Worm (Caenorhabditis elegans) whole organism, young adult: Measurements from ENCODE around the gene Y25C1A.6.

ENCODE experiments used
- F39B2.1 ChIP-seq: fragments of 200-800 bp; sonication (Bioruptor generic); IDR thresholded peaks from 2 replicates; pipeline ENCODE4 v1.3.6; 2022; ENCODE audit warnings: missing genetic modification reagents, missing genetic modification characterization, missing compliant biosample characterization
- F52B5.7 ChIP-seq: sonication (generic microtip); optimal IDR thresholded peaks from 2 replicates; lab custom pipeline; 2016; ENCODE audit warnings: mild to moderate bottlenecking, missing genetic modification characterization, missing compliant biosample characterization
- F57A8.1 ChIP-seq: fragments of 200-800 bp; sonication (Bioruptor generic); optimal IDR thresholded peaks from 2 replicates; lab custom pipeline; 2018; ENCODE audit warnings: mild to moderate bottlenecking, missing genetic modification characterization, moderate library complexity, missing compliant biosample characterization
- F57C9.4 ChIP-seq: sonication (generic microtip); optimal IDR thresholded peaks from 2 replicates; lab custom pipeline; 2017; ENCODE audit warnings: mild to moderate bottlenecking, missing genetic modification characterization, missing compliant biosample characterization
- T07F8.4 ChIP-seq: sonication (generic microtip); optimal IDR thresholded peaks from 2 replicates; lab custom pipeline; 2016; ENCODE audit warnings: mild to moderate bottlenecking, missing genetic modification characterization, moderate library complexity, missing compliant biosample characterization
- T26A5.8 ChIP-seq: sonication (generic microtip); optimal IDR thresholded peaks from 2 replicates; lab custom pipeline; 2016; ENCODE audit warnings: missing genetic modification characterization, missing compliant biosample characterization
- Y53F4B.3 ChIP-seq: fragments of 200-800 bp; sonication (Bioruptor generic); IDR thresholded peaks from 2 replicates; pipeline ENCODE4 v1.3.6; 2022; ENCODE audit warnings: missing genetic modification reagents, missing genetic modification characterization, missing compliant biosample characterization
- Y67H2A.10 ChIP-seq: fragments of 200-800 bp; sonication (Bioruptor generic); conservative IDR thresholded peaks from 2 replicates; pipeline ENCODE4 v1.3.6; 2022; ENCODE audit warnings: missing genetic modification reagents, missing genetic modification characterization, missing compliant biosample characterization
- aptf-3 ChIP-seq: fragments of 200-800 bp; sonication (Bioruptor generic); IDR thresholded peaks from 2 replicates; pipeline ENCODE4 v1.3.6; 2022; ENCODE audit warnings: missing genetic modification characterization, missing compliant biosample characterization
- attf-3 ChIP-seq: fragments of 200-800 bp; sonication (Bioruptor generic); conservative IDR thresholded peaks from 2 replicates; pipeline ENCODE4 v1.3.6; 2022; ENCODE audit warnings: missing genetic modification reagents, missing genetic modification characterization, missing compliant biosample characterization
- ccch-3 ChIP-seq: fragments of 200-800 bp; sonication (Bioruptor generic); optimal IDR thresholded peaks from 2 replicates; lab custom pipeline; 2018; ENCODE audit warnings: mild to moderate bottlenecking, missing genetic modification characterization, missing compliant biosample characterization
- cebp-1 ChIP-seq, 2 experiments: fragments of 200-800 bp in 1 of 2; sonication (Bioruptor generic) in 1 of 2; sonication (generic microtip) in 1 of 2; IDR thresholded peaks in 1 of 2; optimal IDR thresholded peaks in 1 of 2; 2 replicates each; pipeline versions ENCODE4 v1.3.6 to Lab custom; 2017 to 2022; ENCODE audit warnings: missing compliant biosample characterization in 2 of 2, missing genetic modification characterization in 2 of 2, mild to moderate bottlenecking in 1 of 2, missing genetic modification reagents in 1 of 2, moderate library complexity in 1 of 2
- ceh-79 ChIP-seq: sonication (generic microtip); optimal IDR thresholded peaks from 2 replicates; lab custom pipeline; 2017; ENCODE audit warnings: mild to moderate bottlenecking, missing genetic modification characterization, missing compliant biosample characterization
- ceh-91 ChIP-seq: fragments of 200-800 bp; sonication (Bioruptor generic); IDR thresholded peaks from 2 replicates; pipeline ENCODE4 v1.3.6; 2022; ENCODE audit warnings: missing genetic modification reagents, missing genetic modification characterization, missing compliant biosample characterization
- dpff-1 ChIP-seq: sonication (generic microtip); optimal IDR thresholded peaks from 2 replicates; lab custom pipeline; 2017; ENCODE audit warnings: mild to moderate bottlenecking, missing genetic modification characterization, missing compliant biosample characterization
- egl-44 ChIP-seq: fragments of 200-800 bp; sonication (Bioruptor generic); IDR thresholded peaks from 2 replicates; pipeline ENCODE4 v1.3.6; 2022; ENCODE audit warnings: missing genetic modification reagents, missing genetic modification characterization, missing compliant biosample characterization
- egrh-3 ChIP-seq: fragments of 200-800 bp; sonication (Bioruptor generic); IDR thresholded peaks from 2 replicates; pipeline ENCODE4 v1.3.6; 2022; ENCODE audit warnings: missing genetic modification reagents, missing genetic modification characterization, missing compliant biosample characterization
- him-1 ChIP-seq: sonication (generic microtip); optimal IDR thresholded peaks from 2 replicates; lab custom pipeline; 2016; ENCODE audit warnings: missing genotype, missing genetic modification reagents, missing genetic modification characterization, missing compliant biosample characterization
- hmg-1.2 ChIP-seq: fragments of 200-800 bp; sonication (Bioruptor generic); IDR thresholded peaks from 2 replicates; pipeline ENCODE4 v1.3.6; 2022; ENCODE audit warnings: missing genetic modification reagents, missing genetic modification characterization, missing compliant biosample characterization
- hrde-1 ChIP-seq: sonication (generic microtip); optimal IDR thresholded peaks from 2 replicates; lab custom pipeline; 2016; ENCODE audit warnings: missing genetic modification characterization, mild to moderate bottlenecking, missing compliant biosample characterization, moderate library complexity, missing genotype, missing genetic modification reagents, borderline replicate concordance
- lin-26 ChIP-seq: fragments of 200-800 bp; sonication (Bioruptor generic); IDR thresholded peaks from 2 replicates; pipeline ENCODE4 v1.3.6; 2022; ENCODE audit warnings: missing genetic modification reagents, missing genetic modification characterization, missing compliant biosample characterization
- lin-35 ChIP-seq, 3 experiments: fragments of 150-350 bp in 2 of 3; sonication (generic microtip) in 1 of 3; optimal IDR thresholded peaks; 2 replicates each; lab custom pipeline; 2014 to 2018; ENCODE audit warnings: missing biosample characterization in 3 of 3, missing genetic modification characterization in 3 of 3, missing genetic modification reagents in 3 of 3
- lin-40 ChIP-seq: sonication (generic microtip); optimal IDR thresholded peaks from 2 replicates; lab custom pipeline; 2016; ENCODE audit warnings: missing genetic modification characterization, mild to moderate bottlenecking, missing compliant biosample characterization, missing genotype, missing genetic modification reagents
- lin-54 ChIP-seq: fragments of 200-800 bp; sonication (Bioruptor generic); optimal IDR thresholded peaks from 2 replicates; lab custom pipeline; 2018; ENCODE audit warnings: mild to moderate bottlenecking, missing genetic modification characterization, missing compliant biosample characterization
- lsl-1 ChIP-seq: fragments of 200-800 bp; sonication (Bioruptor generic); optimal IDR thresholded peaks from 2 replicates; lab custom pipeline; 2018; ENCODE audit warnings: mild to moderate bottlenecking, missing genetic modification characterization, moderate library complexity, missing compliant biosample characterization
- madf-10 ChIP-seq: sonication (generic microtip); optimal IDR thresholded peaks from 2 replicates; lab custom pipeline; 2016; ENCODE audit warnings: mild to moderate bottlenecking, missing genetic modification characterization, missing compliant biosample characterization
- madf-3 ChIP-seq: fragments of 200-800 bp; sonication (Bioruptor generic); IDR thresholded peaks from 2 replicates; pipeline ENCODE4 v1.3.6; 2022; ENCODE audit warnings: missing genetic modification reagents, missing genetic modification characterization, missing compliant biosample characterization
- madf-8 ChIP-seq: fragments of 200-800 bp; sonication (Bioruptor generic); conservative IDR thresholded peaks from 2 replicates; pipeline ENCODE4 v1.3.6; 2022; ENCODE audit warnings: missing genetic modification reagents, missing genetic modification characterization, missing compliant biosample characterization
- mcd-1 ChIP-seq: fragments of 200-800 bp; sonication (Bioruptor generic); IDR thresholded peaks from 2 replicates; pipeline ENCODE4 v1.3.6; 2022; ENCODE audit warnings: missing genetic modification reagents, missing genetic modification characterization, missing compliant biosample characterization
- mel-28 ChIP-seq: sonication (generic microtip); optimal IDR thresholded peaks from 2 replicates; lab custom pipeline; 2016; ENCODE audit warnings: borderline replicate concordance, mild to moderate bottlenecking, missing genetic modification characterization, missing compliant biosample characterization
- nfya-1 ChIP-seq: sonication (generic microtip); optimal IDR thresholded peaks from 2 replicates; lab custom pipeline; 2017; ENCODE audit warnings: antibody characterized with exemption, missing compliant biosample characterization, missing genetic modification characterization, borderline replicate concordance; ENCODE audit not compliant: insufficient read depth
- nfyb-1 ChIP-seq: fragments of 200-800 bp; sonication (Bioruptor generic); IDR thresholded peaks from 2 replicates; pipeline ENCODE4 v1.3.6; 2022; ENCODE audit warnings: missing genetic modification reagents, missing genetic modification characterization, missing compliant biosample characterization
- repo-1 ChIP-seq: sonication (generic microtip); optimal IDR thresholded peaks from 2 replicates; lab custom pipeline; 2017; ENCODE audit warnings: mild to moderate bottlenecking, missing genetic modification characterization, missing compliant biosample characterization
- rpc-1 ChIP-seq, 2 experiments: fragments of 150-350 bp in 1 of 2; sonication (generic microtip) in 1 of 2; optimal IDR thresholded peaks; 2 replicates each; lab custom pipeline; 2014 to 2018; ENCODE audit warnings: missing biosample characterization in 1 of 2, missing genetic modification characterization in 1 of 2, missing genetic modification reagents in 1 of 2, missing genotype in 1 of 2
- sdz-38 ChIP-seq: sonication (generic microtip); optimal IDR thresholded peaks from 2 replicates; lab custom pipeline; 2016; ENCODE audit warnings: missing genotype, missing genetic modification characterization, missing compliant biosample characterization
- sea-2 ChIP-seq: fragments of 200-800 bp; sonication (Bioruptor generic); IDR thresholded peaks from 2 replicates; pipeline ENCODE4 v1.3.6; 2022; ENCODE audit warnings: missing genetic modification characterization, missing compliant biosample characterization
- snpc-1.1 ChIP-seq: sonication (generic microtip); optimal IDR thresholded peaks from 2 replicates; lab custom pipeline; 2017; ENCODE audit warnings: missing genetic modification characterization, mild to moderate bottlenecking, missing compliant biosample characterization, antibody characterized with exemption, moderate library complexity, missing genotype, missing genetic modification reagents; ENCODE audit not compliant: insufficient read depth
- somi-1 ChIP-seq: fragments of 200-800 bp; sonication (Bioruptor generic); optimal IDR thresholded peaks from 2 replicates; lab custom pipeline; 2018; ENCODE audit warnings: mild to moderate bottlenecking, missing genetic modification characterization, missing compliant biosample characterization
- sptf-2 ChIP-seq: fragments of 200-800 bp; sonication (Bioruptor generic); optimal IDR thresholded peaks from 2 replicates; lab custom pipeline; 2018; ENCODE audit warnings: mild to moderate bottlenecking, missing genetic modification characterization, missing compliant biosample characterization
- tlf-1 ChIP-seq: fragments of 200-800 bp; sonication (Bioruptor generic); optimal IDR thresholded peaks from 2 replicates; lab custom pipeline; 2018; ENCODE audit warnings: mild to moderate bottlenecking, missing genetic modification characterization, missing compliant biosample characterization
- unc-62 ChIP-seq: fragments of 150-350 bp; optimal IDR thresholded peaks from 2 replicates; lab custom pipeline; 2014; ENCODE audit warnings: missing biosample characterization, missing genetic modification reagents, missing genetic modification characterization
- zim-3 ChIP-seq: sonication (generic microtip); optimal IDR thresholded peaks from 2 replicates; lab custom pipeline; 2017; ENCODE audit warnings: mild to moderate bottlenecking, missing genetic modification characterization, moderate library complexity, missing compliant biosample characterization

The Y25C1A.6 gene

DNA sequence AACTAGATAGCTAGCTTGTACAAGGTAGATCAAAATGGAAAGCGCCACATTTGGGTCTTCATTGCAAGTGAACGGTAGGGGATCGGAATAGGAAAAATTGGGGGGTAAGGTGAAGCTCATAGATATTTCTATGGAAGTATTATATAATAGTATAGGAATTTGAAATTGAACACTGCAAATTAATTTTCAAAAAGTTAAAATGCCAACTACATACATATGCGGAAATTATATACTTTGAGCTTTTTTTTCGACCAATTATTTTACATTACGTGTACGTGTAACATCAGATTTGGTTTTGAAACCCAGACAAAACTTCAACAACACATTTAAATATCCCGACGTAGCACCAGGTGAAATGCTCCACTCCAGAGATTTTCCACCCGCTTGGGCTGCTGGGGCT, 35.2 kb downstream of the Y25C1A.6 start, which contains the start of gene srg-23:
Gene srg-23 (minus strand): TSS at position 101 of the 400 bp plus-strand sequence.
- TF ChIP-seq hmg-1.2 (GFP tag; lab: Robert Waterston, UW): no peak
- no peak for TF ChIP-seq sea-2
- no peak for TF ChIP-seq mel-28 (tag; lab: Kevin White, UChicago)
- TF ChIP-seq mcd-1 (GFP tag; lab: Robert Waterston, UW): no peak
- no peak for TF ChIP-seq ceh-91 (GFP tag; lab: Robert Waterston, UW)

DNA sequence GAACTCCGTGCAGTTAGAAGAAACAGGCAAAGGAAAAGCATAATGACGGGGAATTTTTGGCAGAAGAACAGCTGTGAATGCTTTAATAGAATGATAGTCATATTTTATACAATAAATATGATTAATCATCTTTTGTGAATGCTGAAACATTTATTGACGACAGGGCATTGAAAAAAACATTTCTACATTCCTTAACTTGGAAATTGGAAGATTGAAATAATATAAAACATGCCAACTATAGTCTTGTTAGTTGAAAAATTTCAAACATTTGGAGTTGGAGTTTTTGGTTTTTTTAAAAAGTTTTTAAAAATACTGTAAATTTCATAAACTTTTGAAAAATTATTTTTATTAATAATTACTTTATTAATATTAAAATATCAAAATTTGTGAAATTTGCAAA, 36.0 kb downstream of the Y25C1A.6 start, which contains the start of gene Y25C1A.14:
Gene Y25C1A.14 (minus strand): TSS at position 101 of the 400 bp plus-strand sequence.
- TF ChIP-seq cebp-1 (GFP tag; IDR thresholded peaks at IDR 0.05; lab: Robert Waterston, UW) (no peak), cebp-1 (tag; optimal IDR thresholded peaks at IDR 0.05; lab: Kevin White, UChicago) (no peak), sea-2 (no peak), T26A5.8 (tag; lab: Kevin White, UChicago) (no peak), lin-35 (GFP tag; optimal IDR thresholded peaks at IDR 0.05; lab: Kevin White, UChicago) (no peak), F57C9.4 (tag; lab: Kevin White, UChicago) (no peak), T07F8.4 (tag; lab: Kevin White, UChicago) (no peak), egrh-3 (no peak), snpc-1.1 (no peak), ceh-91 (GFP tag; lab: Robert Waterston, UW) (no peak), dpff-1 (no peak)

DNA sequence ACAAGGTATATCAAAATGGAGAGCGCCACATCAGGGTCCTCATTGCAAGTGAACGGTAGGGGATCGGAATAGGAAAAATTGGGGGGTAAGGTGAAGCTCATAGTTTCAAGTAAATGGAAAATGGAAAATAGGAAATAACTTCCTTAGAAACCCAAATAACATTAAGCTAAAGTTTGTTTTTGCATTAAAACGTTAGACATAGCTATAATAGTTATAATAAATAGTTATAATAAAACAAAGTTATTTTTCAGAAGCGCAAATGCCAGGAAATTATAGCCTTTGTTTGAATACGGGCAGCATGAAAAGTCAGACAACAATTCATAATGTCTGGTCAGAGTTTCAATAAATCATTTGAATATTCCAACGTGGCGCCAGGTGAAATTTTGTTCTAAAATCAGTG, 39.7 kb downstream of the Y25C1A.6 start, which contains the start of gene srg-24:
Gene srg-24 (minus strand): TSS at position 101 of the 400 bp plus-strand sequence.
- TF ChIP-seq snpc-1.1 (no peak), aptf-3 (GFP tag; lab: Robert Waterston, UW) (no peak), tlf-1 (GFP tag; lab: Kevin White, UChicago) (no peak), cebp-1 (GFP tag; IDR thresholded peaks at IDR 0.05; lab: Robert Waterston, UW) (no peak), cebp-1 (tag; optimal IDR thresholded peaks at IDR 0.05; lab: Kevin White, UChicago) (no peak), nfyb-1 (GFP tag; lab: Robert Waterston, UW) (no peak), ceh-91 (GFP tag; lab: Robert Waterston, UW) (no peak), Y67H2A.10 (GFP tag; lab: Robert Waterston, UW) (no peak), madf-10 (no peak), dpff-1 (no peak), egl-44 (GFP tag; lab: Robert Waterston, UW) (no peak), madf-8 (GFP tag; lab: Robert Waterston, UW) (no peak), unc-62 (GFP tag; lab: Kevin White, UChicago) (no peak), Y53F4B.3 (GFP tag; lab: Robert Waterston, UW) (no peak), ccch-3 (no peak), him-1 (tag; lab: Kevin White, UChicago) (no peak), repo-1 (tag; lab: Kevin White, UChicago) (no peak), F57A8.1 (GFP tag; lab: Kevin White, UChicago) (no peak), somi-1 (GFP tag; lab: Kevin White, UChicago) (no peak), zim-3 (tag; lab: Kevin White, UChicago) (no peak)

DNA sequence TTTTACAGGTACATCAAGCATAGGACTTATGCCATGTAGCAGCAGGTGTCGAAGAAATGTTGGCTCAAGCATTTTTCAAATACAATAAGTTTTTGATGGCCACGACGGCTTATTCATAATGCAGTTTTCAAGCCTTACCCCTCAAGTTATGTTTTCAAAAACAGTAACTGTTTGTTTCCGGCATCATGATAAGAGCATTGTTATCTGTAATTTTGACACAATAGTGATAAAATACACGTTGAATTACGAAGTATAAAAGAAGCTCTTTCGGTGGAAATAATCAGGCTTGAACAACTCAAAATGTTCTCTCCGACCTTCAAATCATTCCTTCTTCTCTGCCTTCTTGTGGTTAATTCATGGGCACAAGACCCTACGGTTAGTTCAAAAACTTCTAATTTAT, 41.1 kb downstream of the Y25C1A.6 start, which contains the start of gene clec-121:
Gene clec-121 (plus strand): TSS at position 301 of the 400 bp plus-strand sequence.
- TF ChIP-seq sdz-38 (tag; lab: Kevin White, UChicago) (no peak), lsl-1 (GFP tag; lab: Kevin White, UChicago) (no peak), nfya-1 (tag; lab: Kevin White, UChicago) (no peak), hrde-1 (tag; lab: Kevin White, UChicago) (no peak), ceh-79 (tag; lab: Kevin White, UChicago) (no peak), lin-26 (no peak), lin-40 (no peak), egrh-3 (no peak), mel-28 (tag; lab: Kevin White, UChicago) (no peak), tlf-1 (GFP tag; lab: Kevin White, UChicago) (no peak), sea-2 (no peak), lin-54 (no peak), rpc-1 (optimal IDR thresholded peaks at IDR 0.05; lab: Kevin White, UChicago) (no peak), rpc-1 (tag; optimal IDR thresholded peaks at IDR 0.05; lab: Kevin White, UChicago) (no peak), F52B5.7 (no peak), attf-3 (GFP tag; lab: Robert Waterston, UW) (no peak), sptf-2 (no peak), F57C9.4 (tag; lab: Kevin White, UChicago) (no peak), madf-10 (no peak), F39B2.1 (GFP tag; lab: Robert Waterston, UW) (no peak), madf-3 (GFP tag; lab: Robert Waterston, UW) (no peak)
